Worm (Caenorhabditis elegans) whole organism, late embryonic: ENCODE data around the gene cest-7.

ENCODE experiments used
- dve-1 ChIP-seq: sonication (generic microtip); optimal IDR thresholded peaks from 2 replicates; lab custom pipeline; 2017; ENCODE audit warnings: antibody characterized with exemption, mild to moderate bottlenecking, missing genetic modification characterization, missing compliant biosample characterization
- elt-2 ChIP-seq: sonication (generic microtip); optimal IDR thresholded peaks from 2 replicates; lab custom pipeline; 2016; ENCODE audit warnings: missing genetic modification reagents, missing genetic modification characterization, missing compliant biosample characterization
- ets-4 ChIP-seq: sonication (generic microtip); optimal IDR thresholded peaks from 2 replicates; lab custom pipeline; 2016; ENCODE audit warnings: missing genetic modification characterization, missing compliant biosample characterization
- nhr-11 ChIP-seq: fragments of 150-350 bp; optimal IDR thresholded peaks from 2 replicates; lab custom pipeline; 2014; ENCODE audit warnings: missing biosample characterization, missing genetic modification characterization
- pag-3 ChIP-seq: sonication (generic microtip); optimal IDR thresholded peaks from 2 replicates; lab custom pipeline; 2016; ENCODE audit warnings: missing compliant biosample characterization, missing genetic modification characterization, borderline replicate concordance
- pqm-1 ChIP-seq: sonication (generic microtip); optimal IDR thresholded peaks from 2 replicates; lab custom pipeline; 2016; ENCODE audit warnings: missing genetic modification characterization, missing compliant biosample characterization
- ref-2 ChIP-seq: sonication (generic microtip); optimal IDR thresholded peaks from 2 replicates; lab custom pipeline; 2016; ENCODE audit warnings: missing genetic modification characterization, missing compliant biosample characterization
- unc-55 ChIP-seq: sonication (generic microtip); optimal IDR thresholded peaks from 2 replicates; lab custom pipeline; 2017; ENCODE audit warnings: missing biosample characterization, missing genetic modification reagents, missing genetic modification characterization

DNA sequence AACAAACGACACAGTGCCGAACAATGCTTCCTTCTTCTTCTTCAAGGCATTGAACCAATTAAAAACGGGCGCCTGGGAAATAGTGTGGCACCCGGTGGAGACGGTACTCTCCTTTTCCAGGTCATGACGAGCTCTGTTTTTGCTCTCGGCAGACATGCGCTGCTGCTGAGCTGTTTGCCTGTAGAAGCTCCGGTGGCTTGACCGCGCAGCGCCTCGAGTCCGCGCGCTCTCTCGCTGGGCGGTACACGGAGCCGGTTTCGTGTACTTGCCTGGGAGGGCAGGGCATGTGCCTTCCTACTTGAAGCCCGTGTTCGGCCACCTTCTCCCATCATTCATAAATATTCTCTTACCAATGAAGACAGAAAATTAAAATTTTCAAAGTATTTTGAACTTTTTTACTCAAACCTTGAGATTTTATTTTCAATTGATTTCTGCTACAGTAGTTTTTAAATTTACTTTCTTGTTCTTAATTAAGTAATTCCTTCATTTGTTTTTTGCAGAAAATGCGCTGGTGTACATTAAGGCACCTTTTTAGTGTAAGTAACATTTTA lies 30.7 kb downstream of the cest-7 start, which contains the start of gene E01G6.1:
- TF ChIP-seq dve-1 (no peak), pqm-1 (tag; lab: Kevin White, UChicago) (no peak), elt-2 (tag; lab: Kevin White, UChicago) (no peak), pag-3 (tag; lab: Kevin White, UChicago) (no peak), ref-2 (tag; lab: Kevin White, UChicago) (no peak), ets-4 (tag; lab: Kevin White, UChicago) (no peak), nhr-11 (tag; lab: Kevin White, UChicago) (no peak), unc-55 (GFP tag; lab: Kevin White, UChicago) (no peak)
